Fruit fly (Drosophila melanogaster) ovary, adult (tissue): ENCODE results near the gene ifc.
A peak's percentile ranks its signal among the peaks of the same experiment; 100 is the strongest.

ENCODE experiments used
- CG17801 ChIP-seq: fragments of 200-800 bp; optimal IDR thresholded peaks from 2 replicates; lab custom pipeline; 2019; ENCODE audit warnings: missing biosample characterization, mild to moderate bottlenecking, missing genetic modification characterization, moderate library complexity; ENCODE audit not compliant: partially characterized antibody

ifc gene

DNA sequence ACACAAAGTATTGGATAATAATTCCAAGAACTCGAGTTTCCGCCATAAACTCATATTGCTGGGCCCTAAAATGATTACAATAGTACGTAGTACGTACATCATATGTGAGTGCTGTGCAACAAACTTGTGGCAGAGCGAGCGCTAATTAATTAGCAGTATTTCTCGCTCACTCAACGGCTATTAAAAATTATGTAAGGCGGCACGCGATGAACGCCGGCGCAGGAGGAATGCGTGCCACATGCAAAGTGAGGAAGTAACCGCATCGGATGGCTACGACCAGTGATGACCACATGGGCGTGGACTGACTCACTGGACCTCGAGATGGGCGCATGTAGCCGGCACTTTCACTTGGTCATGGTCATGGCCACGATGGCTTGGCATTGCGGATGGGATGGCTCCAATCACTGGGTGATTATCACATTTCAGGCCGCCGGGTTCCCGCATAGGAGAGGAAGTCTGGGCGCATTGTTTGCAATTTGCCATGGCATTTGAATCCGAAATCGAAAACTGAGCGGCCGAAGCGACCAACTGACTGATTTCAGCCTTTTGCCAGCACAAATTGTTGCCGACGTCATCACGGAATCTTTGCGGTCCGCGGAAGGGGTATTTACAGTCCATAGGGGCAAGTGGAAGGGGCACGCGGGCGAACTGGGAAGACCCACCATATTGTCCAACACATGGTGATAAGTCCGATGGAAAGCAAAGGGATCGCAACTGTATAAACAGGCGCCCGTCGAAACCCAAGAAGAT is 24.8 kb upstream of the ifc start:
- TF ChIP-seq CG17801 (GFP tag; lab: Kevin White, UChicago) = no peak

DNA sequence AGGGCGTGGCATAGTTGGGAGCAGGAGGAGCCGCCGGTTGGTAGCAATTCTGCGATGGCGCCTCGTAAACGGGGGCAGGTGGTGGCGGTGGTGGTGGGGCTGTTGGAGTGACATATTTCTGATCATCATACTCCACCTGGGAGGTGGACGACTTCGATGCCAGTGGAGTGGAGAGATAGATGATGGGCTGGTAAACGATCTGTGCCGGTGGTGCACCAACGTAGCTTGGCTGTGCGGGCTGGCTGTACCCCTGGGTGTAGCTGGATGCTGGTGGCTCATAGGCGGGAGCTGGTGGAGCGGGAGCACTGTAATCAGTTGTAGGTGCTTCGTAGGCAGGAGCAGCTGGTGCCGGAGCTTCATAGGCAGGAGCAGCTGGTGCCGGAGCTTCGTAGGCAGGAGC is 22.9 kb upstream of the ifc start:
- no peak for TF ChIP-seq CG17801 (GFP tag; lab: Kevin White, UChicago)

DNA sequence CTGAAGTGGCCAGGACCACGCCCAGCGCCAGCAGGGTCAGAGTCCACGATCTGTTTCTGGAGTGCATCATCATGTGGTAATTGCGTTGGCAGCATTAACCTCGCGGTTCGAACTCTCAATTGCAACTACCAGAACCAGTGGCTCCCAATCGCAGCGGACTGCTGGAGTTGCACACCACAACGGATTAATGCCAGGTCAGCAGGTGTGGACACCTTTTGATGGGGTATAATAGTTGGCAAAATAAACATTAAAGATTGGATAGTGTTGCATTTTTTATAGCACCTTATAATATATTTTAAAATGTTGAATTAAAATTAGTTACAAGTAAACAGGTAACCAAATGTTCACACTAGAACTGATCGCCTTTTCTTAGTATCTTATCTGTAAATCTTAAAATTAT is 21.9 kb upstream of the ifc start:
- no peak for TF ChIP-seq CG17801 (GFP tag; lab: Kevin White, UChicago)

- no peak for TF ChIP-seq CG17801 (GFP tag; lab: Kevin White, UChicago)
These were observed 21.3 kb upstream of the ifc start, which contains the start of gene psd for dm6 chr2L:5964851-5965250. psd (minus strand) TSS chr2L:5964951.

DNA sequence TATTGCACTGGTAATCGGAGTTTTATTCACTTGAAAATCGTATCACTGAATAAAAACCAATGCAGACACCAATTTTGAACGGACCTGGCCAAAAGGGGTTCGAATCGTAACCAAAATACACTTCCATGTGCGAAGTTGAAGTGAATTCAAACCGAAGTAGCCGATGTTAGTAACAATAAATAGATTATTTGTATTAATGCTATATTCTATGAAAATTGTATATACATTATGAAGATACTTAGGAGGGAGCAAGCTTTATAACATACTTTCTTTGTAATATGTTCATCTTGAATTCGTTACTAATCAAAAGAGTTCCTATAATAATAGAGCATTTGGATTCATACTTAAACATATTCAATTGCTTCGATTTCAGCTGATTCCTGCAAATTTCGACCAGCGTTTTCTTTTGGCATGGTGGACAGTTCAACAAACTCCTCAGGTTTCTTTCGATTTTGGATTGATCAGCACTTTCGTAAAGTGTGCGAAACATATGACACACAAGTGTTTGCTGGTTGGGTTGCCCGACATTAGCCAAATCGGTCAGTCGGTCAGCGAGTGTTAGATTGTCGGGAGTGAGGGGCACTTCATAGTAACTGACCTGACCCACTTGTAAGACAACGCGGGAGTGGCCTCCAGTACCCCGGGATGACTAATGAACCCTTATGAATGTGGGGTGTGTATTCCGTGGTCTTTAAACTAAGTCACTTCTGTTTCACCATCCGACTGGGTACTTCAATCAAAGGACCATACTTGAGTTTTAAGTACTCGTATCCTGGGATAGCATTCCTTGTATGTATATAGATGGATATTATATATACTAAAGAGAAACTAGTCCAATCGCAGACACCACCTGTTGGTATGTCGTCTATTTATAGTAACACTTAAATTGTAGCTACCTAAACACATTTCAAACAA is 18.2 kb upstream of the ifc start, which contains the start of the genes CG13992 and Ucp4C:
TSS of gene CG13992 (minus strand) at position 51 of the 915 bp plus-strand sequence.
TSS of gene Ucp4C (plus strand) at position 865 of the 915 bp plus-strand sequence.
- peak; percentile 40 for TF ChIP-seq CG17801 (GFP tag; lab: Kevin White, UChicago)

- TF ChIP-seq CG17801 (GFP tag; lab: Kevin White, UChicago) = no peak
These were observed 16.6 kb upstream of the ifc start, which contains the start of gene Ucp4B for dm6 chr2L:5969559-5969958. Ucp4B (plus strand) TSS chr2L:5969859.

dm6 chr2L:5971093-5971808 is 14.9 kb upstream of the ifc start:
- TF ChIP-seq CG17801 (GFP tag; lab: Kevin White, UChicago) = no peak

dm6 chr2L:5972005-5972404 is 14.1 kb upstream of the ifc start:
- TF ChIP-seq CG17801 (GFP tag; lab: Kevin White, UChicago) = peak; percentile 0

DNA sequence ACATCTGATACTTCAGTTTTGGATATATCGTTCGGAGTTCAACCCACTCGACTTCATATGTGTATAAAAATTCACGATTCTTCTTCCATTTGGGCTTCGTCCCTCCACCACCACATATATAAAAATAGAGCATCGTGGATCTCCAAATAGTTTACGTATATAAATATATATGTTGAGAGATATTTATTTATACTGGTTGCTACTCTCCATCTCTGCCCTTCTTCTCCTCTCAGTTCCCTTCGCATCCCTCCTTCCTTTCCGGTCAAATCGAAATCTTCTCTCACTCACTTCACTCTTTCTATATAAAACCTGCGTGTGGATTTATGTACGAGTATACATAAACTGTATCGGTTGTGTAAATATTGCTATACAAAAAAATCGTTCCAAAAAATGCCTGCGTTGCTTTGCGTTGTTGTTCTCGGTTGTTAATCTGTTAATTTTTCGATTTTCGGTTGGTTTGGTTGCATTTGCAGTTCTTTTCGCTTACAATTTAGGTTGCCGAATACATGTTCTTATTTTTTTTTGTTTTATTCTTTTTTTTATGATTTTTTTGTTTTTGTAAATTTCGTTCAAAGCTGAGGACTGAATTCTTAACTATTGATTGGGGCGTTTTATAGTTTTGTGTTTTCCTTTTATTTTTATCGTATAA is 13.4 kb upstream of the ifc start:
- TF ChIP-seq CG17801 (GFP tag; lab: Kevin White, UChicago) = no peak

- TF ChIP-seq CG17801 (GFP tag; lab: Kevin White, UChicago) = no peak
These were observed 12.0 kb upstream of the ifc start for dm6 chr2L:5974122-5974521.

DNA sequence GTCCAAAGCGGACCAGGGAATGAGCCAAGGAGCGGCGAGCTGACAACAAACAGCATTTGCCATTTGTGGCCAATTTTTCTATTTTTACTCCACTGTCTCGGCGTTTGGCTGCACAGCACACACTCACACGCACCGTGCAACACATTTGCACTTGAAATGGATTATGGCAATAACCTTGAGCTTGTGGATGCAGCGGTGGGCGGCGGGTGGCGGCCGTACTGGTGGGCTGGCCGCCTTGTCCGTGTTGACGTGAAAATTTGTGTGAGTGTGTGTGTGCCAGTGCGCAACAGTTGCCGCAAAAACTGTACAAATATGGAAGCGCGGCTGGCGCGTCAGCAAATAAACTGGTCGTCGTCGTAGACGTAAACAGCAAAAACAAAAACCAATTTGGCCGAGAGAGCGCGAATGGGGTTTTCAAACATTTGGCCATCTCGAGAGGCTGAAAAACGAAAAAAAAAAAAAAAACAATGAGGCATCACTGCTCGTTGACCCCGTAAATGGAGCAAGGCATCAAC is 11.1 kb upstream of the ifc start:
- no peak for TF ChIP-seq CG17801 (GFP tag; lab: Kevin White, UChicago)

DNA sequence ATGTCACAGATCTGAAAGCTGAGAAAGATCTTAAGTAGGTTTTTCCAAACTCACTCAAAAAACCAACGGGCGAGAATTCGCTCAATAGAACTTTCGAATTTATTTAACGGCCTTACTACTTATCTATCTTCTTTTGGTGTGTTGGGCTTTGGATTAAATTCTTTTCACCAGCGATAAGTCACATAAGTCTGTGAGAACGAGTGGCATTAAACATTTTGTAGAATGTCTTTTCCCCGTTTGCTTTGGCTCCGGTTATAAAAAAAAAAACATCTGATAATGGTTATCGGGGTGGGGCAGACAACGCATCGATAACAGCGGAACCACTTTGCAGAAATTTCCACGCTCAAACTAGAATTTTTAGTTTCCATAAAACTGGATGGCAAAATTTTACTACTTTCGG is 10.5 kb upstream of the ifc start:
- no peak for TF ChIP-seq CG17801 (GFP tag; lab: Kevin White, UChicago)

- no peak for TF ChIP-seq CG17801 (GFP tag; lab: Kevin White, UChicago)
These were observed 8.9 kb upstream of the ifc start for dm6 chr2L:5977070-5977728.

dm6 chr2L:5977729-5978078 is 8.4 kb upstream of the ifc start:
- TF ChIP-seq CG17801 (GFP tag; lab: Kevin White, UChicago) = no peak
